Fruit fly (Drosophila melanogaster): Measurements from ENCODE around the gene Sfp79B.

- TF ChIP-seq usp (GFP tag; optimal IDR thresholded peaks at IDR 0.05): no peak
- no peak for TF ChIP-seq pan (optimal IDR thresholded peaks at IDR 0.05)
- TF ChIP-seq EcR (GFP tag; optimal IDR thresholded peaks at IDR 0.05): no peak
- TF ChIP-seq CG8478 (optimal IDR thresholded peaks at IDR 0.05): no peak
- no peak for TF ChIP-seq Dll (optimal IDR thresholded peaks at IDR 0.05)
- no peak for TF ChIP-seq psq (optimal IDR thresholded peaks at IDR 0.05)
These were observed at the start of gene Sfp79B for dm6 chr3L:22080022-22080421.

Data from whole organism.